Worm (Caenorhabditis elegans) whole organism, L4 larva: ENCODE measurements around the gene clc-27.
A peak's percentile ranks its signal among the peaks of the same experiment; 100 is the strongest.

ENCODE experiments used
- F37D6.2 ChIP-seq: sonication (generic microtip); optimal IDR thresholded peaks from 2 replicates; lab custom pipeline; 2016; ENCODE audit warnings: mild to moderate bottlenecking, missing genetic modification characterization, missing compliant biosample characterization
- F44E2.7 ChIP-seq: fragments of 200-800 bp; sonication (Bioruptor generic); IDR thresholded peaks from 2 replicates; pipeline ENCODE4 v2.1.2; 2022; ENCODE audit warnings: missing genetic modification characterization, missing compliant biosample characterization
- F49E8.2 ChIP-seq: sonication (generic microtip); optimal IDR thresholded peaks from 2 replicates; lab custom pipeline; 2016; ENCODE audit warnings: missing compliant biosample characterization, mild to moderate bottlenecking, missing genetic modification characterization, borderline replicate concordance
- Y105C5A.15 ChIP-seq: fragments of 200-800 bp; sonication (Bioruptor generic); IDR thresholded peaks from 2 replicates; pipeline ENCODE4 v1.3.6; 2022; ENCODE audit warnings: missing genetic modification characterization, missing compliant biosample characterization
- Y48G9A.11 ChIP-seq: fragments of 200-800 bp; sonication (Bioruptor generic); IDR thresholded peaks from 2 replicates; pipeline ENCODE4 v1.3.6; 2022; ENCODE audit warnings: missing genetic modification reagents, missing genetic modification characterization, missing compliant biosample characterization
- Y75B8A.6 ChIP-seq: fragments of 200-800 bp; sonication (Bioruptor generic); IDR thresholded peaks from 2 replicates; pipeline ENCODE4 v1.3.6; 2022; ENCODE audit warnings: missing genetic modification reagents, missing genetic modification characterization, missing compliant biosample characterization
- aha-1 ChIP-seq: fragments of 150-350 bp; peaks from one replicate; lab custom pipeline; 2014; ENCODE audit warnings: missing biosample characterization, missing genetic modification characterization
- ceh-20 ChIP-seq: fragments of 200-800 bp; sonication (Bioruptor generic); IDR thresholded peaks from 2 replicates; pipeline ENCODE4 v1.3.6; 2022; ENCODE audit warnings: missing genetic modification reagents, missing genetic modification characterization, missing compliant biosample characterization
- ceh-32 ChIP-seq: sonication (generic microtip); optimal IDR thresholded peaks from 2 replicates; lab custom pipeline; 2016; ENCODE audit warnings: mild to moderate bottlenecking, missing genetic modification characterization, missing compliant biosample characterization; ENCODE audit not compliant: poor library complexity
- ceh-44 ChIP-seq: fragments of 200-800 bp; sonication (Bioruptor generic); IDR thresholded peaks from 2 replicates; pipeline ENCODE4 v1.3.6; 2022; ENCODE audit warnings: missing genetic modification reagents, missing genetic modification characterization, missing compliant biosample characterization
- ceh-82 ChIP-seq: sonication (generic microtip); optimal IDR thresholded peaks from 2 replicates; lab custom pipeline; 2017; ENCODE audit warnings: missing biosample characterization, missing genetic modification characterization
- ces-1 ChIP-seq: fragments of 150-350 bp; sonication (generic microtip); optimal IDR thresholded peaks from 4 replicates; lab custom pipeline; 2014; ENCODE audit warnings: missing biosample characterization, missing genetic modification reagents, missing genetic modification characterization
- cey-2 ChIP-seq: sonication (generic microtip); optimal IDR thresholded peaks from 3 replicates; lab custom pipeline; 2017; ENCODE audit warnings: missing genetic modification characterization, mild to moderate bottlenecking, missing compliant biosample characterization, antibody characterized with exemption, borderline replicate concordance; ENCODE audit not compliant: insufficient read depth
- ctbp-1 ChIP-seq: fragments of 200-800 bp; sonication (Bioruptor generic); IDR thresholded peaks from 2 replicates; pipeline ENCODE4 v1.3.6; 2022; ENCODE audit warnings: missing genetic modification reagents, missing genetic modification characterization, missing compliant biosample characterization
- daf-19 ChIP-seq: fragments of 200-800 bp; sonication (Bioruptor generic); conservative IDR thresholded peaks from 2 replicates; pipeline ENCODE4 v1.3.6; 2022; ENCODE audit warnings: missing genetic modification characterization, missing compliant biosample characterization
- dmd-9 ChIP-seq: fragments of 200-800 bp; sonication (Bioruptor generic); IDR thresholded peaks from 2 replicates; pipeline ENCODE4 v1.3.6; 2022; ENCODE audit warnings: missing genetic modification reagents, missing genetic modification characterization, missing compliant biosample characterization
- dve-1 ChIP-seq: sonication (generic microtip); optimal IDR thresholded peaks from 2 replicates; lab custom pipeline; 2017; ENCODE audit warnings: antibody characterized with exemption, mild to moderate bottlenecking, missing genetic modification characterization, missing compliant biosample characterization; ENCODE audit not compliant: insufficient read depth
- egl-43 ChIP-seq: fragments of 200-800 bp; sonication (Bioruptor generic); IDR thresholded peaks from 2 replicates; pipeline ENCODE4 v1.3.6; 2022; ENCODE audit warnings: missing genetic modification reagents, missing genetic modification characterization, missing compliant biosample characterization
- fkh-10 ChIP-seq: fragments of 150-350 bp; optimal IDR thresholded peaks from 2 replicates; lab custom pipeline; 2014; ENCODE audit warnings: missing biosample characterization, missing genetic modification reagents, missing genetic modification characterization
- fos-1 ChIP-seq: fragments of 150-350 bp; optimal IDR thresholded peaks from 2 replicates; lab custom pipeline; 2014; ENCODE audit warnings: missing biosample characterization, missing genetic modification characterization
- hlh-11 ChIP-seq: fragments of 200-800 bp; sonication (Bioruptor generic); optimal IDR thresholded peaks from 2 replicates; lab custom pipeline; 2018; ENCODE audit warnings: mild to moderate bottlenecking, missing genetic modification characterization, missing compliant biosample characterization
- hlh-30 ChIP-seq: sonication (generic microtip); optimal IDR thresholded peaks from 2 replicates; lab custom pipeline; 2017; ENCODE audit warnings: antibody characterized with exemption, mild to moderate bottlenecking, missing genetic modification characterization, missing compliant biosample characterization; ENCODE audit not compliant: insufficient read depth
- lin-15B ChIP-seq: fragments of 150-350 bp; sonication (generic microtip); optimal IDR thresholded peaks from 3 replicates; lab custom pipeline; 2014; ENCODE audit warnings: missing biosample characterization, missing genetic modification characterization
- lin-38 ChIP-seq: fragments of 200-800 bp; sonication (Bioruptor generic); IDR thresholded peaks from 2 replicates; pipeline ENCODE4 v1.3.6; 2022; ENCODE audit warnings: missing genetic modification reagents, missing genetic modification characterization, missing compliant biosample characterization
- lir-3 ChIP-seq: sonication (generic microtip); optimal IDR thresholded peaks from 2 replicates; lab custom pipeline; 2016; ENCODE audit warnings: mild to moderate bottlenecking, missing genetic modification characterization, missing compliant biosample characterization
- lsy-2 ChIP-seq, 2 experiments: fragments of 150-350 bp in 1 of 2; sonication (generic microtip) in 1 of 2; optimal IDR thresholded peaks; 2 replicates each; lab custom pipeline; 2014 to 2017; ENCODE audit warnings: missing biosample characterization in 2 of 2, missing genetic modification characterization in 2 of 2
- madf-5 ChIP-seq, 2 experiments: fragments of 200-800 bp; sonication (Bioruptor generic); IDR thresholded peaks; 2 replicates each; pipeline ENCODE4 v1.3.6; 2022; ENCODE audit warnings: missing compliant biosample characterization in 2 of 2, missing genetic modification characterization in 2 of 2
- madf-9 ChIP-seq: fragments of 200-800 bp; sonication (Bioruptor generic); conservative IDR thresholded peaks from 2 replicates; pipeline ENCODE4 v1.3.6; 2022; ENCODE audit warnings: missing genetic modification reagents, missing genetic modification characterization, missing compliant biosample characterization
- mxl-3 ChIP-seq: fragments of 200-800 bp; sonication (Bioruptor generic); optimal IDR thresholded peaks from 2 replicates; lab custom pipeline; 2018; ENCODE audit warnings: mild to moderate bottlenecking, missing genetic modification characterization, missing compliant biosample characterization
- nhr-10 ChIP-seq: fragments of 150-350 bp; optimal IDR thresholded peaks from 2 replicates; lab custom pipeline; 2014; ENCODE audit warnings: missing biosample characterization, missing genetic modification characterization
- nhr-48 ChIP-seq: sonication (generic microtip); optimal IDR thresholded peaks from 2 replicates; lab custom pipeline; 2016; ENCODE audit warnings: mild to moderate bottlenecking, missing genetic modification characterization, missing compliant biosample characterization
- php-3 ChIP-seq: fragments of 200-800 bp; sonication (Bioruptor generic); IDR thresholded peaks from 2 replicates; pipeline ENCODE4 v1.3.6; 2022; ENCODE audit warnings: missing genetic modification reagents, missing genetic modification characterization, missing compliant biosample characterization
- pqm-1 ChIP-seq: sonication (generic microtip); optimal IDR thresholded peaks from 2 replicates; lab custom pipeline; 2017; ENCODE audit warnings: missing biosample characterization, missing genetic modification characterization
- saeg-2 ChIP-seq: fragments of 200-800 bp; sonication (Bioruptor generic); IDR thresholded peaks from 2 replicates; pipeline ENCODE4 v1.3.6; 2022; ENCODE audit warnings: missing genetic modification reagents, missing genetic modification characterization, missing compliant biosample characterization
- sdz-12 ChIP-seq: fragments of 200-800 bp; sonication (Bioruptor generic); optimal IDR thresholded peaks from 2 replicates; lab custom pipeline; 2018; ENCODE audit warnings: mild to moderate bottlenecking, missing genetic modification characterization, missing compliant biosample characterization
- set-16 ChIP-seq: fragments of 200-800 bp; sonication (Bioruptor generic); IDR thresholded peaks from 2 replicates; pipeline ENCODE4 v1.3.6; 2022; ENCODE audit warnings: missing genetic modification reagents, missing genetic modification characterization, missing compliant biosample characterization
- skn-1 ChIP-seq: fragments of 150-350 bp; optimal IDR thresholded peaks from 2 replicates; lab custom pipeline; 2014; ENCODE audit warnings: missing biosample characterization, missing genetic modification characterization
- zfp-3 ChIP-seq: fragments of 200-800 bp; sonication (Bioruptor generic); conservative IDR thresholded peaks from 2 replicates; pipeline ENCODE4 v1.3.6; 2022; ENCODE audit warnings: missing genetic modification reagents, missing genetic modification characterization, missing compliant biosample characterization
- ztf-11 ChIP-seq: fragments of 150-350 bp; optimal IDR thresholded peaks from 2 replicates; lab custom pipeline; 2014; ENCODE audit warnings: missing biosample characterization, missing genetic modification characterization

Gene clc-27

ce11 chrIII:1051877-1052276, 43.7 kb downstream of the clc-27 start:
- no peak for TF ChIP-seq Y75B8A.6 (GFP tag; lab: Robert Waterston, UW)
- no peak for TF ChIP-seq ztf-11 (tag; lab: Kevin White, UChicago)
- no peak for TF ChIP-seq egl-43 (GFP tag; lab: Robert Waterston, UW)
- 0 out of 4 replicates have a peak, but pooled peaks of 1 of the 2 experiments have one; percentile 27 for TF ChIP-seq madf-5 (GFP tag; IDR thresholded peaks at IDR 0.05; lab: Robert Waterston, UW)
- TF ChIP-seq dve-1: no peak
- TF ChIP-seq hlh-30: no peak
- no peak for TF ChIP-seq dmd-9 (GFP tag; lab: Robert Waterston, UW)
- TF ChIP-seq madf-9: no peak
- 0 out of 2 replicates have a peak, but pooled peaks have one; percentile 17 for TF ChIP-seq ctbp-1
- TF ChIP-seq set-16 (GFP tag; lab: Robert Waterston, UW): peak; percentile 94

- TF ChIP-seq php-3 (GFP tag; lab: Robert Waterston, UW) (0 out of 2 replicates have a peak, but pooled peaks have one; percentile 5), fkh-10 (GFP tag; lab: Kevin White, UChicago) (no peak)
Measured at ce11 chrIII:1052291-1052690, 44.1 kb downstream of the clc-27 start.

ce11 chrIII:1053067-1053466, 44.9 kb downstream of the clc-27 start, which contains the start of gene fbxo-11.2:
fbxo-11.2 (minus strand) TSS chrIII:1053242.
- TF ChIP-seq nhr-10 (no peak), fkh-10 (GFP tag; lab: Kevin White, UChicago) (no peak), cey-2 (tag; lab: Kevin White, UChicago) (no peak), hlh-11 (tag; lab: Kevin White, UChicago) (peak; percentile 24), nhr-48 (tag; lab: Kevin White, UChicago) (no peak), lin-38 (GFP tag; lab: Robert Waterston, UW) (0 out of 2 replicates have a peak, but pooled peaks have one; percentile 18), F49E8.2 (tag; lab: Kevin White, UChicago) (no peak), ceh-82 (tag; lab: Kevin White, UChicago) (no peak), hlh-30 (peak; percentile 9), set-16 (GFP tag; lab: Robert Waterston, UW) (peak; percentile 81), dve-1 (no peak), F37D6.2 (no peak), Y105C5A.15 (GFP tag; lab: Robert Waterston, UW) (no peak), mxl-3 (GFP tag; lab: Kevin White, UChicago) (peak; percentile 67), ceh-20 (GFP tag; lab: Robert Waterston, UW) (no peak), ces-1 (no peak), saeg-2 (no peak), daf-19 (GFP tag; lab: Robert Waterston, UW) (no peak), lir-3 (no peak), pqm-1 (no peak), madf-9 (no peak), lin-15B (tag; lab: Kevin White, UChicago) (no peak), ceh-32 (no peak), zfp-3 (no peak), F44E2.7 (GFP tag; lab: Robert Waterston, UW) (no peak), lsy-2 (tag; optimal IDR thresholded peaks at IDR 0.05; lab: Kevin White, UChicago) (no peak), fos-1 (tag; lab: Kevin White, UChicago) (no peak), sdz-12 (GFP tag; lab: Kevin White, UChicago) (no peak), Y48G9A.11 (GFP tag; lab: Robert Waterston, UW) (no peak)
- TF ChIP-seq, all 104 proteins: peak for 5

ce11 chrIII:1054096-1054495, 45.9 kb downstream of the clc-27 start:
- TF ChIP-seq aha-1 (tag; lab: Kevin White, UChicago): peak; percentile 28
- TF ChIP-seq set-16 (GFP tag; lab: Robert Waterston, UW): peak; percentile 32; the same call in 1 of the 2 replicates
- TF ChIP-seq ceh-44: no peak
- no peak for TF ChIP-seq daf-19 (GFP tag; lab: Robert Waterston, UW)
- no peak for TF ChIP-seq skn-1
- TF ChIP-seq, all 104 proteins: peak for 2
